Worm (Caenorhabditis elegans): ENCODE results near the gene ZK688.10.
A peak's percentile ranks its signal among the peaks of the same experiment; 100 is the strongest.

ZK688.10 gene

DNA sequence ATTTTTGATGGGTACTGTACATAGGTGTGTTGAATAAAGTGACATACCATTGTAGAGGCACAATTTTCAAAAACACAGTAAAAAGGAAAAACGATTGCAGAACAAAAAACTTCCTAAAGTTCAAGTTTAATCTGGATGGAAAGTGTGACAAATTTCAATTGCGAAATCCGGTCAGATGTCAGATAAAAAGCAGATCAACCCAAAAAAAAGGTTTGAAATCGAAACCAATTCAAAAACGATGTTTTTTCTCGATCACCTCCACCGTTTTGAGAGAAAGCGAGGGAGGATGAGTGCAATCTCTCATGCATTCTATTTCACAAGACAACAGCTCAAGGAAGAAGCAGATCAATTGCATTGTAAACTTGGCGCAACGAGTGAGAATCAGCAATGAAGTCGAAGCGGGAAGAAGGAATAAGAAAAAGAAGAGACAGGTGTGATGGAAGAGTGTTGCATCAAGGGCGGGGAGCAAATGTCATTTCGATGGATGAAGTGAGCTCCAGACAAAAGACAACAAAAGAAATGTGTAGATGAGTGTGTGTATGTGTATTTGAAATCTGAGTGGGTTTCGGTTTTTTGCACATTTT is 16.6 kb downstream of the ZK688.10 start (continued):
- TF ChIP-seq unc-98 (GFP tag; IDR thresholded peaks at IDR 0.05) (no peak), aly-2 (tag; optimal IDR thresholded peaks at IDR 0.05) (no peak), nhr-47 (tag; optimal IDR thresholded peaks at IDR 0.05) (no peak), C04F5.9 (tag; optimal IDR thresholded peaks at IDR 0.05) (no peak), nhr-12 (tag; optimal IDR thresholded peaks at IDR 0.05) (no peak), tlp-1 (tag; optimal IDR thresholded peaks at IDR 0.05) (no peak), lir-3 (tag; optimal IDR thresholded peaks at IDR 0.05; ENCODE audit: poor library complexity) (no peak), mdl-1 (tag; optimal IDR thresholded peaks at IDR 0.05) (no peak), egl-13 (tag; optimal IDR thresholded peaks at IDR 0.05) (no peak), C34B4.2 (tag; optimal IDR thresholded peaks at IDR 0.05) (no peak), hlh-4 (tag; optimal IDR thresholded peaks at IDR 0.05) (no peak), fkh-4 (tag; optimal IDR thresholded peaks at IDR 0.05; ENCODE audit: borderline replicate concordance) (no peak), C16A3.4 (tag; optimal IDR thresholded peaks at IDR 0.05) (no peak), elt-3 (tag; optimal IDR thresholded peaks at IDR 0.05) (no peak), nhr-19 (GFP tag; conservative IDR thresholded peaks at IDR 0.05) (peak; percentile 10; the same call in 1 of the 2 replicates), hpl-2 (GFP tag; optimal IDR thresholded peaks at IDR 0.05) (no peak), mab-9 (GFP tag; IDR thresholded peaks at IDR 0.05) (no peak), nhr-237 (tag; optimal IDR thresholded peaks at IDR 0.05) (no peak), nhr-71 (tag; optimal IDR thresholded peaks at IDR 0.05) (peak; percentile 46), swsn-7 (tag; optimal IDR thresholded peaks at IDR 0.05) (no peak), dsc-1 (tag; optimal IDR thresholded peaks at IDR 0.05) (peak; percentile 50), unc-86 (tag; optimal IDR thresholded peaks at IDR 0.05) (no peak), lin-15B (tag; optimal IDR thresholded peaks at IDR 0.05) (no peak), aha-1 (tag; optimal IDR thresholded peaks at IDR 0.05) (no peak), ceh-90 (tag; optimal IDR thresholded peaks at IDR 0.05) (no peak), pqm-1 (tag; optimal IDR thresholded peaks at IDR 0.05) (no peak), grh-1 (GFP tag; IDR thresholded peaks at IDR 0.05) (no peak), vab-15 (tag; optimal IDR thresholded peaks at IDR 0.05) (no peak), ets-5 (GFP tag; IDR thresholded peaks at IDR 0.05) (no peak)

DNA sequence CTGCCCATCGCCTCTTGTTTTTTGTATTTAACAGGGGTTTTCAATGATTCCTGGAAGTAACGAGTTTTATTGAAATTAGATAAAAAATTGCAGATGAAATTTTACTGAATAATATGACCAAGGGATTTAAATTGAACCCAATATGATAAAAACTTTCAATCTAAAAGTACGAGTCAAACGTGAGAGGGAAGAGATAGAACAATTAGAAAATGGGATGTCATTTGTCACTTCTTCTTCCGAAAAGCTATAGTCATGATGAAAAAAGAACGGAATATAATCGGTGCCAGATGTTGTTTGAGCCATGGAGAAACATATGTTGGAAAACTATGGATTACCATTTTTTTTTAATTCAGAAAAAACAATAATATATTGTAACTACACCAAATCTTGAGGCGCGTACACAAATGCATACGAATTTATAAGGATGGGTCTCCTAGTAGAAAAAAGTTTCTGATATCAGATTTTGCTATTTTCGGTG is 17.9 kb downstream of the ZK688.10 start, which contains the start of gene sup-18:
TSS of gene sup-18 (minus strand) at position 51 of the 478 bp plus-strand sequence.
- TF ChIP-seq fkh-4 (tag; optimal IDR thresholded peaks at IDR 0.05; ENCODE audit: borderline replicate concordance) (peak; percentile 59), efl-1 (optimal IDR thresholded peaks at IDR 0.05) (no peak), efl-1 (GFP tag; optimal IDR thresholded peaks at IDR 0.05 in 1 of 2) (no peak), pag-3 (tag; optimal IDR thresholded peaks at IDR 0.05; ENCODE audit: borderline replicate concordance, insufficient read depth) (no peak), dsc-1 (tag; optimal IDR thresholded peaks at IDR 0.05) (peak; percentile 87), aha-1 (tag; optimal IDR thresholded peaks at IDR 0.05) (no peak), ceh-88 (GFP tag; IDR thresholded peaks at IDR 0.05) (no peak)

DNA sequence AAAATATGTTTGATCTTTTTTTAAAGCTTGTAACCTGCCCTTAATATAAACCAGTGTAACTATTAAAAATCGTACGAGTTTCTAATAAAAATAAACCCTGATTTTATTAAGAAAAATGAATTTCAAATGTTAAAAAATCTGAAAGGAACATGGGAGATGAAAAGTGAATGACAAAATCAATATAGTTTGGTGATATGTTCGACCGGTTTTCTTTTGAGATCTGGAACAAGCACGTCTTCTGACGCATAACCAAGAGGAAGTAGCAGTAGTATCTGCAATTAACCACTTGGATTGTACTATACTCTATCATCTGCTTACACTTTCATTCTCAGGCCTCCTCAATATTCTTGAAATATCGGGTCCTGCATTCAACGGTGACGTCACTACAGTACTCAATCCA is 19.7 kb downstream of the ZK688.10 start:
- TF ChIP-seq ztf-11 (tag; optimal IDR thresholded peaks at IDR 0.05) (no peak), dsc-1 (tag; optimal IDR thresholded peaks at IDR 0.05) (no peak), ets-5 (GFP tag; IDR thresholded peaks at IDR 0.05) (no peak), nhr-28 (tag; optimal IDR thresholded peaks at IDR 0.05) (no peak), blmp-1 (tag; optimal IDR thresholded peaks at IDR 0.05) (no peak), snpc-4 (tag; optimal IDR thresholded peaks at IDR 0.05) (no peak), lin-14 (GFP tag; optimal IDR thresholded peaks at IDR 0.05) (no peak)

DNA sequence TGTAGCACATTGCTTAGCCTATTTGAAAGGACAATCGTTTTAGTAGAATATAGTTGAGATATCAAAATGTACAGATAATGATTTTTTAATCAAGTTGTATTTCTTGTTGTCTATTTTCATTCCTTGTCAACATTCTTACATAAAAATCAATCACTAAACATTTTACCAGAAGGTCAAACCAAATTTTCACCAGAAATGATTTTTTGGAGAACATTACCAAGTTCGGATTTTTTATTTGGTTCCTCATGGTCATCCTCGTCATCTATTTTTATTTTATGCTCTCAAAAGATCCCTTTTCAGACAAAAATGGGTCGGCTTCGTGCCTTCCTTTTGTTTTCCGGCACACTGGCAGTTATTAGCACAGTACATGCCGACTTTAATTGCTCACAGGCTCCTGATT is 23.3 kb downstream of the ZK688.10 start, which contains the start of gene tyr-1:
TSS of gene tyr-1 (plus strand) at position 301 of the 400 bp plus-strand sequence.
- TF ChIP-seq nhr-47 (tag; optimal IDR thresholded peaks at IDR 0.05) = no peak
- TF ChIP-seq efl-1 (optimal IDR thresholded peaks at IDR 0.05) = no peak
- peak in 1 of 2 experiments; percentile 17 for TF ChIP-seq efl-1 (GFP tag; optimal IDR thresholded peaks at IDR 0.05 in 1 of 2)

All from whole organism, L1 larva.